Fruit fly (Drosophila melanogaster) whole organism, embryonic: Measurements from ENCODE around the gene CG12507.

Source experiments
- Aef1 ChIP-seq: fragments of 200-800 bp; sonication (Bioruptor generic); IDR thresholded peaks from 3 replicates; pipeline ENCODE4 v1.3.6; 2022; ENCODE audit warnings: missing biosample characterization, missing genetic modification characterization
- Asciz ChIP-seq: fragments of 200-800 bp; sonication (Bioruptor generic); optimal IDR thresholded peaks from 2 replicates; lab custom pipeline; 2017; ENCODE audit warnings: missing biosample characterization, mild to moderate bottlenecking, missing genetic modification characterization, missing genetic modification reagents
- CG10209 ChIP-seq: fragments of 200-800 bp; sonication (Bioruptor generic); optimal IDR thresholded peaks from 3 replicates; lab custom pipeline; 2017; ENCODE audit warnings: missing biosample characterization, mild to moderate bottlenecking, missing genetic modification characterization, missing genetic modification reagents
- CG10274 ChIP-seq: fragments of 200-800 bp; sonication (Bioruptor generic); optimal IDR thresholded peaks from 3 replicates; lab custom pipeline; 2017; ENCODE audit warnings: missing biosample characterization, mild to moderate bottlenecking, missing genetic modification characterization
- CG10321 ChIP-seq: fragments of 200-800 bp; sonication (Bioruptor generic); IDR thresholded peaks from 2 replicates; pipeline ENCODE4 v1.3.6; 2022; ENCODE audit warnings: missing biosample characterization, missing genetic modification characterization
- CG10654 ChIP-seq: fragments of 200-800 bp; sonication (Bioruptor generic); optimal IDR thresholded peaks from 2 replicates; lab custom pipeline; 2016; ENCODE audit warnings: missing biosample characterization, missing genetic modification characterization
- CG10959 ChIP-seq: fragments of 200-800 bp; sonication (Bioruptor generic); IDR thresholded peaks from 2 replicates; pipeline ENCODE4 v1.3.6; 2022; ENCODE audit warnings: missing biosample characterization, missing genetic modification characterization
- CG11093 ChIP-seq: fragments of 200-800 bp; sonication (Bioruptor generic); IDR thresholded peaks from 3 replicates; pipeline ENCODE4 v1.3.6; 2022; ENCODE audit warnings: missing biosample characterization, missing genetic modification characterization
- CG11696 ChIP-seq: fragments of 200-800 bp; sonication (Bioruptor generic); IDR thresholded peaks from 2 replicates; pipeline ENCODE4 v1.3.6; 2022; ENCODE audit warnings: missing biosample characterization, missing genetic modification characterization
- CG12391 ChIP-seq: fragments of 200-800 bp; sonication (Bioruptor generic); optimal IDR thresholded peaks from 3 replicates; lab custom pipeline; 2018; ENCODE audit warnings: missing biosample characterization, mild to moderate bottlenecking, missing genetic modification characterization, moderate library complexity
- CG12659 ChIP-seq: fragments of 200-800 bp; sonication (Bioruptor generic); optimal IDR thresholded peaks from 3 replicates; lab custom pipeline; 2017; ENCODE audit warnings: mild to moderate bottlenecking, missing biosample characterization, missing genetic modification reagents, missing genetic modification characterization
- CG13624 ChIP-seq: fragments of 200-800 bp; sonication (Bioruptor generic); optimal IDR thresholded peaks from 2 replicates; lab custom pipeline; 2016; ENCODE audit warnings: missing biosample characterization, missing genetic modification characterization
- CG15601 ChIP-seq: fragments of 200-800 bp; sonication (Bioruptor generic); optimal IDR thresholded peaks from 3 replicates; lab custom pipeline; 2019; ENCODE audit warnings: missing biosample characterization, mild to moderate bottlenecking, missing genetic modification characterization, moderate library complexity
- CG2875 ChIP-seq: fragments of 200-800 bp; sonication (Bioruptor generic); optimal IDR thresholded peaks from 2 replicates; lab custom pipeline; 2017; ENCODE audit warnings: missing biosample characterization, mild to moderate bottlenecking, missing genetic modification characterization, missing genetic modification reagents
- CG30020 ChIP-seq: fragments of 200-800 bp; optimal IDR thresholded peaks from 2 replicates; lab custom pipeline; 2019; ENCODE audit warnings: missing biosample characterization, mild to moderate bottlenecking, missing genetic modification characterization, moderate library complexity
- CG3163 ChIP-seq: fragments of 200-800 bp; sonication (Bioruptor generic); optimal IDR thresholded peaks from 3 replicates; lab custom pipeline; 2016; ENCODE audit warnings: missing biosample characterization, missing genetic modification characterization
- CG32772 ChIP-seq: fragments of 200-800 bp; sonication (Bioruptor generic); IDR thresholded peaks from 2 replicates; pipeline ENCODE4 v1.3.6; 2022; ENCODE audit warnings: missing biosample characterization, missing genetic modification characterization
- CG34422 ChIP-seq: fragments of 200-800 bp; sonication (Bioruptor generic); IDR thresholded peaks from 3 replicates; pipeline ENCODE4 v1.3.6; 2022; ENCODE audit warnings: missing biosample characterization, missing genetic modification characterization
- CG6272 ChIP-seq: fragments of 200-800 bp; sonication (Bioruptor generic); IDR thresholded peaks from 2 replicates; pipeline ENCODE4 v1.3.6; 2022; ENCODE audit warnings: missing biosample characterization, missing genetic modification characterization
- CG7372 ChIP-seq: fragments of 200-800 bp; sonication (Bioruptor generic); IDR thresholded peaks from 2 replicates; pipeline ENCODE4 v1.3.6; 2022; ENCODE audit warnings: missing biosample characterization, missing genetic modification characterization
- CG8089 ChIP-seq: fragments of 200-800 bp; sonication (Bioruptor generic); optimal IDR thresholded peaks from 3 replicates; lab custom pipeline; 2016; ENCODE audit warnings: missing biosample characterization, missing genetic modification characterization
- CG8944 ChIP-seq: fragments of 200-800 bp; sonication (Bioruptor generic); optimal IDR thresholded peaks from 3 replicates; lab custom pipeline; 2016; ENCODE audit warnings: missing biosample characterization, missing genetic modification characterization
- CG9437 ChIP-seq: fragments of 200-800 bp; sonication (Bioruptor generic); optimal IDR thresholded peaks from 2 replicates; lab custom pipeline; 2018; ENCODE audit warnings: missing biosample characterization, mild to moderate bottlenecking, missing genetic modification characterization
- CG9609 ChIP-seq: fragments of 200-800 bp; sonication (Bioruptor generic); optimal IDR thresholded peaks from 3 replicates; lab custom pipeline; 2016; ENCODE audit warnings: missing biosample characterization, missing genetic modification characterization
- Dip3 ChIP-seq: fragments of 200-800 bp; sonication (Bioruptor generic); optimal IDR thresholded peaks from 3 replicates; lab custom pipeline; 2016; ENCODE audit warnings: missing biosample characterization, missing genetic modification characterization
- Dll ChIP-seq: fragments of 200-800 bp; sonication (Bioruptor generic); IDR thresholded peaks from 4 replicates; pipeline ENCODE4 v1.3.6; 2022; ENCODE audit warnings: missing biosample characterization, missing genetic modification characterization; ENCODE audit not compliant: partially characterized antibody
- Eip74EF ChIP-seq, 2 experiments: fragments of 200-800 bp in 1 of 2; fragments of >200 bp in 1 of 2; sonication (Bioruptor generic) in 1 of 2; optimal IDR thresholded peaks; 2 replicates each; lab custom pipeline; 2017 to 2019; ENCODE audit warnings: missing biosample characterization in 2 of 2, missing genetic modification characterization in 2 of 2, mild to moderate bottlenecking in 1 of 2, moderate library complexity in 1 of 2
- Elba2 ChIP-seq: fragments of 200-800 bp; sonication (Bioruptor generic); optimal IDR thresholded peaks from 3 replicates; lab custom pipeline; 2016; ENCODE audit warnings: missing biosample characterization, missing genetic modification characterization
- Fer3 ChIP-seq: fragments of 200-800 bp; sonication (Bioruptor generic); optimal IDR thresholded peaks from 2 replicates; lab custom pipeline; 2018; ENCODE audit warnings: missing biosample characterization, mild to moderate bottlenecking, missing genetic modification characterization, moderate library complexity
- Neu2 ChIP-seq: fragments of 200-800 bp; sonication (Bioruptor generic); optimal IDR thresholded peaks from 3 replicates; lab custom pipeline; 2016; ENCODE audit warnings: missing biosample characterization, missing genetic modification characterization, borderline replicate concordance
- Oli ChIP-seq: fragments of 200-800 bp; sonication (Bioruptor generic); optimal IDR thresholded peaks from 2 replicates; lab custom pipeline; 2018; ENCODE audit warnings: missing biosample characterization, mild to moderate bottlenecking, missing genetic modification characterization, moderate library complexity
- Poxn ChIP-seq: fragments of 200-800 bp; sonication (Bioruptor generic); IDR thresholded peaks from 2 replicates; pipeline ENCODE4 v1.3.6; 2022; ENCODE audit warnings: missing biosample characterization, missing genetic modification characterization
- Ptx1 ChIP-seq: fragments of 200-800 bp; sonication (Bioruptor generic); IDR thresholded peaks from 2 replicates; pipeline ENCODE4 v1.3.6; 2022; ENCODE audit warnings: missing biosample characterization, missing genetic modification characterization
- Scr ChIP-seq: fragments of 200-800 bp; sonication (Bioruptor generic); IDR thresholded peaks from 2 replicates; pipeline ENCODE4 v1.3.6; 2022; ENCODE audit warnings: missing biosample characterization, missing genetic modification characterization; ENCODE audit not compliant: partially characterized antibody
- ato ChIP-seq: fragments of 200-800 bp; sonication (Bioruptor generic); IDR thresholded peaks from 2 replicates; pipeline ENCODE4 v1.3.6; 2022; ENCODE audit warnings: missing biosample characterization, missing genetic modification characterization; ENCODE audit not compliant: partially characterized antibody
- bigmax ChIP-seq: fragments of 200-800 bp; sonication (Bioruptor generic); optimal IDR thresholded peaks from 2 replicates; lab custom pipeline; 2018; ENCODE audit warnings: missing biosample characterization, mild to moderate bottlenecking, missing genetic modification characterization
- dysf ChIP-seq: fragments of 200-800 bp; sonication (Bioruptor generic); IDR thresholded peaks from 3 replicates; pipeline ENCODE4 v1.3.6; 2022; ENCODE audit warnings: missing biosample characterization, missing genetic modification characterization
- esg ChIP-seq: fragments of 200-800 bp; sonication (Bioruptor generic); conservative IDR thresholded peaks from 2 replicates; pipeline ENCODE4 v1.3.6; 2022; ENCODE audit warnings: missing biosample characterization, missing genetic modification characterization
- gcm ChIP-seq: fragments of 200-800 bp; sonication (Bioruptor generic); optimal IDR thresholded peaks from 2 replicates; lab custom pipeline; 2019; ENCODE audit warnings: missing biosample characterization, mild to moderate bottlenecking, missing genetic modification characterization, moderate library complexity
- luna ChIP-seq: fragments of 200-800 bp; sonication (Bioruptor generic); optimal IDR thresholded peaks from 2 replicates; lab custom pipeline; 2016; ENCODE audit warnings: missing biosample characterization, missing genetic modification characterization
- pfk ChIP-seq: fragments of 200-800 bp; sonication (Bioruptor generic); optimal IDR thresholded peaks from 2 replicates; lab custom pipeline; 2018; ENCODE audit warnings: missing biosample characterization, mild to moderate bottlenecking, missing genetic modification characterization, moderate library complexity
- pnt ChIP-seq: fragments of 200-800 bp; sonication (Bioruptor generic); optimal IDR thresholded peaks from 3 replicates; lab custom pipeline; 2016; ENCODE audit warnings: missing biosample characterization, missing genetic modification characterization
- psq ChIP-seq: fragments of 200-800 bp; sonication (Bioruptor generic); optimal IDR thresholded peaks from 2 replicates; lab custom pipeline; 2017; ENCODE audit warnings: missing biosample characterization, missing genetic modification characterization
- ranshi ChIP-seq: fragments of 200-800 bp; sonication (Bioruptor generic); IDR thresholded peaks from 2 replicates; pipeline ENCODE4 v1.3.6; 2022; ENCODE audit warnings: missing biosample characterization, missing genetic modification characterization
- ro ChIP-seq: fragments of 200-800 bp; sonication (Bioruptor generic); IDR thresholded peaks from 2 replicates; pipeline ENCODE4 v1.3.6; 2022; ENCODE audit warnings: missing biosample characterization, missing genetic modification characterization
- slbo ChIP-seq: fragments of 200-800 bp; sonication (Bioruptor generic); IDR thresholded peaks from 2 replicates; pipeline ENCODE4 v1.3.6; 2022; ENCODE audit warnings: missing biosample characterization, missing genetic modification characterization
- sr ChIP-seq: fragments of 200-800 bp; sonication (Bioruptor generic); IDR thresholded peaks from 3 replicates; pipeline ENCODE4 v1.3.6; 2022; ENCODE audit warnings: missing biosample characterization, missing genetic modification characterization
- tap ChIP-seq: fragments of 200-800 bp; optimal IDR thresholded peaks from 3 replicates; lab custom pipeline; 2019; ENCODE audit warnings: missing biosample characterization, mild to moderate bottlenecking, missing genetic modification characterization, moderate library complexity
- trem ChIP-seq: fragments of 200-800 bp; optimal IDR thresholded peaks from 3 replicates; lab custom pipeline; 2019; ENCODE audit warnings: missing biosample characterization, mild to moderate bottlenecking, missing genetic modification characterization, moderate library complexity
- zf30C ChIP-seq: fragments of 200-800 bp; sonication (Bioruptor generic); optimal IDR thresholded peaks from 3 replicates; lab custom pipeline; 2018; ENCODE audit warnings: missing biosample characterization, mild to moderate bottlenecking, missing genetic modification characterization

Gene CG12507

dm6 chrX:16286083-16286666 is 19.8 kb upstream of the CG12507 start, which contains the start of gene UQCR-14 (continued):
- no peak for TF ChIP-seq Neu2
- no peak for TF ChIP-seq CG32772 (GFP tag; lab: Robert Waterston, UW)
- TF ChIP-seq zf30C: peak; percentile 40
- no peak for TF ChIP-seq tap (tag; lab: Kevin White, UChicago)
- no peak for TF ChIP-seq Ptx1 (GFP tag; lab: Robert Waterston, UW)
- no peak for TF ChIP-seq Dip3 (GFP tag; lab: Kevin White, UChicago)
- no peak for TF ChIP-seq CG11696 (GFP tag; lab: Robert Waterston, UW)
- no peak for TF ChIP-seq sr
- TF ChIP-seq CG30020 (tag; lab: Kevin White, UChicago): peak; percentile 71
- no peak for TF ChIP-seq Oli (tag; lab: Kevin White, UChicago)
- peak; percentile 95 for TF ChIP-seq Scr (GFP tag; lab: Robert Waterston, UW)
- no peak for TF ChIP-seq CG10959 (GFP tag; lab: Robert Waterston, UW)
- no peak for TF ChIP-seq psq (GFP tag; lab: Kevin White, UChicago)
- peak; percentile 65 for TF ChIP-seq pfk (GFP tag; lab: Kevin White, UChicago)
- TF ChIP-seq CG6272: peak; percentile 44; the same call in 1 of the 2 replicates
- no peak for TF ChIP-seq Elba2
- no peak for TF ChIP-seq Poxn (GFP tag; lab: Robert Waterston, UW)
- TF ChIP-seq CG12659 (GFP tag; lab: Kevin White, UChicago): peak; percentile 87
- TF ChIP-seq ro (GFP tag; lab: Robert Waterston, UW): no peak
- peak; percentile 53 for TF ChIP-seq CG12391 (tag; lab: Kevin White, UChicago)
- peak; percentile 32 for TF ChIP-seq CG9437 (GFP tag; lab: Kevin White, UChicago)
- no peak for TF ChIP-seq CG8089 (GFP tag; lab: Kevin White, UChicago)
- TF ChIP-seq dysf (GFP tag; lab: Robert Waterston, UW): peak; percentile 21; the same call in 1 of the 3 replicates
- TF ChIP-seq Eip74EF (GFP tag; optimal IDR thresholded peaks at IDR 0.05; lab: Kevin White, UChicago): no peak
- TF ChIP-seq CG10274: no peak
- 0 out of 3 replicates have a peak, but pooled peaks have one; percentile 44 for TF ChIP-seq CG34422 (GFP tag; lab: Robert Waterston, UW)
- no peak for TF ChIP-seq CG13624 (GFP tag; lab: Kevin White, UChicago)
- no peak for TF ChIP-seq pnt (GFP tag; lab: Kevin White, UChicago)
- no peak for TF ChIP-seq CG15601
- TF ChIP-seq bigmax (GFP tag; lab: Kevin White, UChicago): no peak
- TF ChIP-seq CG10654 (GFP tag; lab: Kevin White, UChicago): no peak
- peak; percentile 71 for TF ChIP-seq trem (tag; lab: Kevin White, UChicago)
- TF ChIP-seq Asciz (GFP tag; lab: Kevin White, UChicago): no peak
- TF ChIP-seq gcm (GFP tag; lab: Kevin White, UChicago): no peak
- no peak for TF ChIP-seq CG9609 (GFP tag; lab: Kevin White, UChicago)
- TF ChIP-seq Dll (GFP tag; lab: Robert Waterston, UW): peak; percentile 94
- TF ChIP-seq CG10321 (GFP tag; lab: Robert Waterston, UW): no peak
- TF ChIP-seq ato: peak; percentile 96
- TF ChIP-seq CG11093: no peak
- TF ChIP-seq luna: peak; percentile 9
- TF ChIP-seq Fer3 (tag; lab: Kevin White, UChicago): peak; percentile 24
- TF ChIP-seq CG2875 (GFP tag; lab: Kevin White, UChicago): no peak
- no peak for TF ChIP-seq CG8944
- TF ChIP-seq esg: no peak
- TF ChIP-seq slbo (GFP tag; lab: Robert Waterston, UW): peak; percentile 45; the same call in 1 of the 2 replicates
- TF ChIP-seq CG7372 (GFP tag; lab: Robert Waterston, UW): no peak
- TF ChIP-seq ranshi (GFP tag; lab: Robert Waterston, UW): 0 out of 2 replicates have a peak, but pooled peaks have one; percentile 27
- peak; percentile 2 for TF ChIP-seq CG3163 (GFP tag; lab: Kevin White, UChicago)
- no peak for TF ChIP-seq Aef1 (GFP tag; lab: Robert Waterston, UW)
- peak; percentile 19 for TF ChIP-seq CG10209 (GFP tag; lab: Kevin White, UChicago)
